Worm (Caenorhabditis elegans) whole organism, midembryonic: ENCODE data around the gene C05D12.1.

Source experiments
- T22C8.4 ChIP-seq: fragments of 200-800 bp; sonication (Bioruptor generic); IDR thresholded peaks from 2 replicates; pipeline ENCODE4 v1.3.6; 2022; ENCODE audit warnings: missing genetic modification characterization, missing compliant biosample characterization
- flt-1 ChIP-seq: fragments of 200-800 bp; sonication (Bioruptor generic); IDR thresholded peaks from 2 replicates; pipeline ENCODE4 v1.3.6; 2022; ENCODE audit warnings: missing genetic modification characterization, missing compliant biosample characterization
- med-1 ChIP-seq: sonication (generic microtip); optimal IDR thresholded peaks from 2 replicates; lab custom pipeline; 2017; ENCODE audit warnings: missing genetic modification characterization, mild to moderate bottlenecking, missing compliant biosample characterization, antibody characterized with exemption, missing genetic modification reagents; ENCODE audit not compliant: insufficient read depth
- tab-1 ChIP-seq: fragments of 200-800 bp; sonication (Bioruptor generic); IDR thresholded peaks from 2 replicates; pipeline ENCODE4 v1.3.6; 2022; ENCODE audit warnings: missing genetic modification characterization, missing compliant biosample characterization
- ztf-29 ChIP-seq: fragments of 200-800 bp; sonication (Bioruptor generic); IDR thresholded peaks from 2 replicates; pipeline ENCODE4 v1.3.6; 2022; ENCODE audit warnings: missing genetic modification reagents, missing genetic modification characterization, missing compliant biosample characterization

ce11 chrII:11400386-11400785, 15.2 kb downstream of the C05D12.1 start:
- TF ChIP-seq tab-1 (GFP tag; lab: Robert Waterston, UW) = no peak
- TF ChIP-seq flt-1 = no peak
- TF ChIP-seq ztf-29 (GFP tag; lab: Robert Waterston, UW) = no peak
- TF ChIP-seq med-1 (GFP tag; lab: Kevin White, UChicago) = no peak
- TF ChIP-seq T22C8.4 (GFP tag; lab: Robert Waterston, UW) = no peak
